Worm (Caenorhabditis elegans) whole organism, L4 larva: Measurements from ENCODE around the gene pxl-1.

ENCODE experiments used
- D1046.2 ChIP-seq: fragments of 200-800 bp; sonication (Bioruptor generic); IDR thresholded peaks from 2 replicates; pipeline ENCODE4 v1.3.6; 2022; ENCODE audit warnings: missing genetic modification characterization, missing compliant biosample characterization
- F10B5.3 ChIP-seq: sonication (generic microtip); optimal IDR thresholded peaks from 2 replicates; lab custom pipeline; 2016; ENCODE audit warnings: mild to moderate bottlenecking, missing genetic modification characterization, missing compliant biosample characterization
- R02D3.7 ChIP-seq: fragments of 150-350 bp; sonication (generic microtip); optimal IDR thresholded peaks from 3 replicates; lab custom pipeline; 2014; ENCODE audit warnings: missing biosample characterization, missing genetic modification characterization
- Y5F2A.4 ChIP-seq: fragments of 200-800 bp; sonication (Bioruptor generic); optimal IDR thresholded peaks from 2 replicates; lab custom pipeline; 2018; ENCODE audit warnings: mild to moderate bottlenecking, missing genetic modification characterization, missing compliant biosample characterization
- arid-1 ChIP-seq: fragments of 200-800 bp; sonication (Bioruptor generic); conservative IDR thresholded peaks from 2 replicates; pipeline ENCODE4 v1.3.6; 2022; ENCODE audit warnings: missing genetic modification reagents, missing genetic modification characterization, missing compliant biosample characterization
- daf-19 ChIP-seq: fragments of 200-800 bp; sonication (Bioruptor generic); conservative IDR thresholded peaks from 2 replicates; pipeline ENCODE4 v1.3.6; 2022; ENCODE audit warnings: missing genetic modification characterization, missing compliant biosample characterization
- mep-1 ChIP-seq: fragments of 150-350 bp; sonication (generic microtip); optimal IDR thresholded peaks from 3 replicates; lab custom pipeline; 2014; ENCODE audit warnings: missing biosample characterization, missing genetic modification characterization
- nhr-10 ChIP-seq: fragments of 150-350 bp; optimal IDR thresholded peaks from 2 replicates; lab custom pipeline; 2014; ENCODE audit warnings: missing biosample characterization, missing genetic modification characterization
- nhr-11 ChIP-seq: fragments of 150-350 bp; optimal IDR thresholded peaks from 2 replicates; lab custom pipeline; 2014; ENCODE audit warnings: missing biosample characterization, missing genetic modification characterization
- nhr-237 ChIP-seq: sonication (generic microtip); optimal IDR thresholded peaks from 2 replicates; lab custom pipeline; 2017; ENCODE audit warnings: missing biosample characterization, missing genetic modification characterization
- nhr-76 ChIP-seq: fragments of 150-350 bp; optimal IDR thresholded peaks from 2 replicates; lab custom pipeline; 2014; ENCODE audit warnings: missing biosample characterization, missing genetic modification characterization
- pha-4 ChIP-seq, 2 experiments: fragments of 150-350 bp in 1 of 2; fragments of 200-800 bp in 1 of 2; sonication (Bioruptor generic) in 1 of 2; IDR thresholded peaks in 1 of 2; optimal IDR thresholded peaks in 1 of 2; 2 replicates each; pipeline versions ENCODE4 v1.3.6 to Lab custom; 2014 to 2022; ENCODE audit warnings: missing genetic modification characterization in 2 of 2, missing genetic modification reagents in 2 of 2, missing biosample characterization in 1 of 2, missing compliant biosample characterization in 1 of 2
- snpc-4 ChIP-seq: fragments of 150-350 bp; optimal IDR thresholded peaks from 2 replicates; lab custom pipeline; 2014; ENCODE audit warnings: missing biosample characterization, missing genetic modification characterization
- zag-1 ChIP-seq: fragments of 150-350 bp; optimal IDR thresholded peaks from 2 replicates; lab custom pipeline; 2014; ENCODE audit warnings: missing biosample characterization, missing genetic modification characterization

ce11 chrIII:5900709-5901108 lies 4.9 kb upstream of the pxl-1 start:
- no peak for TF ChIP-seq pha-4 (GFP tag; IDR thresholded peaks at IDR 0.05; lab: Robert Waterston, UW)
- TF ChIP-seq pha-4 (tag; optimal IDR thresholded peaks at IDR 0.05; lab: Kevin White, UChicago): peak; percentile 22
- no peak for TF ChIP-seq nhr-10 (tag; lab: Kevin White, UChicago)
- TF ChIP-seq nhr-76 (tag; lab: Kevin White, UChicago): no peak
- no peak for TF ChIP-seq zag-1
- no peak for TF ChIP-seq F10B5.3 (tag; lab: Kevin White, UChicago)
- TF ChIP-seq mep-1 (tag; lab: Kevin White, UChicago): peak; percentile 44
- TF ChIP-seq D1046.2: no peak
- TF ChIP-seq Y5F2A.4: no peak
- TF ChIP-seq R02D3.7 (tag; lab: Kevin White, UChicago): no peak
- no peak for TF ChIP-seq arid-1
- no peak for TF ChIP-seq nhr-237 (tag; lab: Kevin White, UChicago)
- TF ChIP-seq snpc-4 (tag; lab: Kevin White, UChicago): no peak
- no peak for TF ChIP-seq daf-19
- TF ChIP-seq nhr-11: no peak
